Worm (Caenorhabditis elegans) whole organism, late embryonic: ENCODE data around the gene srt-19.

Experiments
- ama-1 ChIP-seq: fragments of 150-350 bp; optimal IDR thresholded peaks from 2 replicates; lab custom pipeline; 2014
- ceh-14 ChIP-seq: sonication (generic microtip); optimal IDR thresholded peaks from 2 replicates; lab custom pipeline; 2016; ENCODE audit warnings: missing genotype, missing genetic modification characterization, missing compliant biosample characterization
- ceh-19 ChIP-seq: fragments of 200-800 bp; sonication (Bioruptor generic); optimal IDR thresholded peaks from 2 replicates; lab custom pipeline; 2018; ENCODE audit warnings: mild to moderate bottlenecking, missing genetic modification characterization, missing compliant biosample characterization
- ceh-2 ChIP-seq: sonication (generic microtip); optimal IDR thresholded peaks from 2 replicates; lab custom pipeline; 2016; ENCODE audit warnings: missing genotype, missing genetic modification characterization, missing compliant biosample characterization
- ceh-34 ChIP-seq: sonication (generic microtip); optimal IDR thresholded peaks from 2 replicates; lab custom pipeline; 2016; ENCODE audit warnings: mild to moderate bottlenecking, missing genetic modification characterization, missing compliant biosample characterization
- elt-2 ChIP-seq: sonication (generic microtip); optimal IDR thresholded peaks from 2 replicates; lab custom pipeline; 2016; ENCODE audit warnings: missing genetic modification reagents, missing genetic modification characterization, missing compliant biosample characterization
- fkh-10 ChIP-seq: fragments of 150-350 bp; optimal IDR thresholded peaks from 2 replicates; lab custom pipeline; 2014; ENCODE audit warnings: missing biosample characterization, missing genetic modification reagents, missing genetic modification characterization
- lin-11 ChIP-seq: fragments of 200-800 bp; sonication (Bioruptor generic); optimal IDR thresholded peaks from 2 replicates; lab custom pipeline; 2018; ENCODE audit warnings: mild to moderate bottlenecking, missing genetic modification characterization, missing compliant biosample characterization
- nhr-11 ChIP-seq: fragments of 150-350 bp; optimal IDR thresholded peaks from 2 replicates; lab custom pipeline; 2014; ENCODE audit warnings: missing biosample characterization, missing genetic modification characterization
- pha-4 ChIP-seq: fragments of 150-350 bp; optimal IDR thresholded peaks from 2 replicates; lab custom pipeline; 2018; ENCODE audit warnings: missing biosample characterization, missing genetic modification reagents, missing genetic modification characterization
- unc-55 ChIP-seq: sonication (generic microtip); optimal IDR thresholded peaks from 2 replicates; lab custom pipeline; 2017; ENCODE audit warnings: missing biosample characterization, missing genetic modification reagents, missing genetic modification characterization

ce11 chrV:4242431-4242830 lies 42.4 kb upstream of the srt-19 start, which contains the start of gene srt-12:
- TF ChIP-seq ceh-34 (tag; lab: Kevin White, UChicago) (no peak), ceh-2 (tag; lab: Kevin White, UChicago) (no peak), ama-1 (lab: Kevin White, UChicago) (no peak), fkh-10 (no peak), nhr-11 (tag; lab: Kevin White, UChicago) (no peak), unc-55 (GFP tag; lab: Kevin White, UChicago) (no peak), ceh-14 (no peak), lin-11 (tag; lab: Kevin White, UChicago) (no peak), elt-2 (tag; lab: Kevin White, UChicago) (no peak), pha-4 (tag; lab: Kevin White, UChicago) (no peak), ceh-19 (GFP tag; lab: Kevin White, UChicago) (no peak)
